Fruit fly (Drosophila melanogaster) whole organism, embryonic: ENCODE results near the gene CheB38c.
A peak's percentile ranks its signal among the peaks of the same experiment; 100 is the strongest.

Source experiments
- CG12071 ChIP-seq: fragments of 200-800 bp; sonication (Bioruptor generic); optimal IDR thresholded peaks from 3 replicates; lab custom pipeline; 2018; ENCODE audit warnings: missing biosample characterization, mild to moderate bottlenecking, missing genetic modification characterization
- CG13424 ChIP-seq: fragments of 200-800 bp; sonication (Bioruptor generic); optimal IDR thresholded peaks from 2 replicates; lab custom pipeline; 2019; ENCODE audit warnings: missing biosample characterization, mild to moderate bottlenecking, missing genetic modification characterization, moderate library complexity
- CG14050 ChIP-seq: fragments of 200-800 bp; sonication (Bioruptor generic); IDR thresholded peaks from 3 replicates; pipeline ENCODE4 v1.3.6; 2022; ENCODE audit warnings: missing biosample characterization, missing genetic modification characterization
- CG1602 ChIP-seq: fragments of 200-800 bp; sonication (Bioruptor generic); optimal IDR thresholded peaks from 3 replicates; lab custom pipeline; 2016; ENCODE audit warnings: missing biosample characterization, missing genetic modification characterization
- CG17612 ChIP-seq: fragments of 200-800 bp; sonication (Bioruptor generic); IDR thresholded peaks from 2 replicates; pipeline ENCODE4 v1.3.6; 2022; ENCODE audit warnings: missing biosample characterization, missing genetic modification characterization
- CG17829 ChIP-seq: fragments of 200-800 bp; optimal IDR thresholded peaks from 2 replicates; lab custom pipeline; 2019; ENCODE audit warnings: missing biosample characterization, mild to moderate bottlenecking, missing genetic modification characterization, moderate library complexity
- CG2712 ChIP-seq: fragments of 200-800 bp; optimal IDR thresholded peaks from 3 replicates; lab custom pipeline; 2019; ENCODE audit warnings: missing biosample characterization, mild to moderate bottlenecking, missing genetic modification characterization, moderate library complexity
- CG32772 ChIP-seq: fragments of 200-800 bp; sonication (Bioruptor generic); IDR thresholded peaks from 2 replicates; pipeline ENCODE4 v1.3.6; 2022; ENCODE audit warnings: missing biosample characterization, missing genetic modification characterization
- CG33557 ChIP-seq: fragments of 200-800 bp; sonication (Bioruptor generic); optimal IDR thresholded peaks from 2 replicates; lab custom pipeline; 2019; ENCODE audit warnings: missing biosample characterization, mild to moderate bottlenecking, missing genetic modification characterization, moderate library complexity
- CG34224 ChIP-seq: fragments of 200-800 bp; sonication (Bioruptor generic); IDR thresholded peaks from 3 replicates; pipeline ENCODE4 v1.3.6; 2022; ENCODE audit warnings: missing biosample characterization, missing genetic modification characterization; ENCODE audit not compliant: partially characterized antibody
- CG34376 ChIP-seq: fragments of 200-800 bp; sonication (Bioruptor generic); optimal IDR thresholded peaks from 2 replicates; lab custom pipeline; 2018; ENCODE audit warnings: missing biosample characterization, mild to moderate bottlenecking, missing genetic modification characterization
- CG4328 ChIP-seq: fragments of 200-800 bp; sonication (Bioruptor generic); optimal IDR thresholded peaks from 3 replicates; lab custom pipeline; 2017; ENCODE audit warnings: missing biosample characterization, missing genetic modification reagents, missing genetic modification characterization
- CG43689 ChIP-seq: fragments of 200-800 bp; sonication (Bioruptor generic); IDR thresholded peaks from 2 replicates; pipeline ENCODE4 v1.3.6; 2022; ENCODE audit warnings: missing biosample characterization, missing genetic modification characterization
- CG4707 ChIP-seq: fragments of 200-800 bp; sonication (Bioruptor generic); optimal IDR thresholded peaks from 2 replicates; lab custom pipeline; 2018; ENCODE audit warnings: missing biosample characterization, mild to moderate bottlenecking, missing genetic modification characterization, moderate library complexity
- CG5180 ChIP-seq: fragments of 200-800 bp; sonication (Bioruptor generic); optimal IDR thresholded peaks from 3 replicates; lab custom pipeline; 2017; ENCODE audit warnings: missing biosample characterization, missing genetic modification characterization, mild to moderate bottlenecking, moderate library complexity, missing genetic modification reagents
- CG8290 ChIP-seq, 3 experiments: fragments of 200-800 bp; sonication (Bioruptor generic); optimal IDR thresholded peaks; 2 replicates each; lab custom pipeline; 2016 to 2019; ENCODE audit warnings: missing biosample characterization in 3 of 3, missing genetic modification characterization in 3 of 3, mild to moderate bottlenecking in 2 of 3, moderate library complexity in 1 of 3
- CG8924 ChIP-seq: fragments of 200-800 bp; optimal IDR thresholded peaks from 3 replicates; lab custom pipeline; 2019; ENCODE audit warnings: missing biosample characterization, mild to moderate bottlenecking, missing genetic modification characterization, moderate library complexity
- CG9215 ChIP-seq: fragments of 200-800 bp; sonication (Bioruptor generic); IDR thresholded peaks from 2 replicates; pipeline ENCODE4 v1.3.6; 2022; ENCODE audit warnings: missing biosample characterization, missing genetic modification characterization
- CrebB ChIP-seq: fragments of 200-800 bp; sonication (Bioruptor generic); optimal IDR thresholded peaks from 3 replicates; lab custom pipeline; 2018; ENCODE audit warnings: missing biosample characterization, mild to moderate bottlenecking, missing genetic modification characterization
- Deaf1 ChIP-seq: fragments of 200-800 bp; optimal IDR thresholded peaks from 3 replicates; lab custom pipeline; 2019; ENCODE audit warnings: missing biosample characterization, mild to moderate bottlenecking, missing genetic modification characterization, moderate library complexity
- Drgx ChIP-seq: fragments of 200-800 bp; sonication (Bioruptor generic); IDR thresholded peaks from 2 replicates; pipeline ENCODE4 v1.3.6; 2022; ENCODE audit warnings: missing biosample characterization, missing genetic modification characterization
- Gsc ChIP-seq: fragments of 200-800 bp; sonication (Bioruptor generic); IDR thresholded peaks from 2 replicates; pipeline ENCODE4 v1.3.6; 2022; ENCODE audit warnings: missing biosample characterization, missing genetic modification characterization
- Hand ChIP-seq: fragments of 200-800 bp; sonication (Bioruptor generic); optimal IDR thresholded peaks from 2 replicates; lab custom pipeline; 2017; ENCODE audit warnings: mild to moderate bottlenecking, missing biosample characterization, missing genetic modification reagents, missing genetic modification characterization
- Hmr ChIP-seq: fragments of 200-800 bp; sonication (Bioruptor generic); optimal IDR thresholded peaks from 3 replicates; lab custom pipeline; 2017; ENCODE audit warnings: mild to moderate bottlenecking, missing biosample characterization, missing genetic modification reagents, missing genetic modification characterization
- MTF-1 ChIP-seq: fragments of 200-800 bp; sonication (Bioruptor generic); optimal IDR thresholded peaks from 2 replicates; lab custom pipeline; 2018; ENCODE audit warnings: missing biosample characterization, mild to moderate bottlenecking, missing genetic modification characterization, borderline replicate concordance
- Med ChIP-seq: fragments of 200-800 bp; sonication (Bioruptor generic); peaks from one replicate; lab custom pipeline; 2016; ENCODE audit warnings: missing biosample characterization, missing genetic modification characterization, mild to moderate bottlenecking, inconsistent platforms, moderate library complexity
- Myb ChIP-seq: fragments of 200-800 bp; sonication (Bioruptor generic); optimal IDR thresholded peaks from 2 replicates; lab custom pipeline; 2016; ENCODE audit warnings: missing biosample characterization, missing genetic modification characterization
- NFAT ChIP-seq: fragments of 200-800 bp; sonication (Bioruptor generic); IDR thresholded peaks from 2 replicates; pipeline ENCODE4 v1.3.6; 2022; ENCODE audit warnings: missing biosample characterization, missing genetic modification characterization
- Neu2 ChIP-seq: fragments of 200-800 bp; sonication (Bioruptor generic); optimal IDR thresholded peaks from 3 replicates; lab custom pipeline; 2016; ENCODE audit warnings: missing biosample characterization, missing genetic modification characterization, borderline replicate concordance
- Nf-YC ChIP-seq: fragments of 200-800 bp; optimal IDR thresholded peaks from 3 replicates; lab custom pipeline; 2019; ENCODE audit warnings: missing biosample characterization, mild to moderate bottlenecking, missing genetic modification characterization, moderate library complexity
- Oli ChIP-seq: fragments of 200-800 bp; sonication (Bioruptor generic); optimal IDR thresholded peaks from 2 replicates; lab custom pipeline; 2018; ENCODE audit warnings: missing biosample characterization, mild to moderate bottlenecking, missing genetic modification characterization, moderate library complexity
- Sox100B ChIP-seq: fragments of 200-800 bp; sonication (Bioruptor generic); optimal IDR thresholded peaks from 3 replicates; lab custom pipeline; 2018; ENCODE audit warnings: missing biosample characterization, mild to moderate bottlenecking, missing genetic modification characterization
- caup ChIP-seq: fragments of 200-800 bp; sonication (Bioruptor generic); optimal IDR thresholded peaks from 3 replicates; lab custom pipeline; 2017; ENCODE audit warnings: missing biosample characterization, mild to moderate bottlenecking, missing genetic modification characterization, moderate library complexity; ENCODE audit not compliant: severe bottlenecking
- crol ChIP-seq: fragments of 200-800 bp; sonication (Bioruptor generic); IDR thresholded peaks from 2 replicates; pipeline ENCODE4 v1.3.6; 2022; ENCODE audit warnings: missing biosample characterization, missing genetic modification characterization
- ewg ChIP-seq: fragments of 200-800 bp; sonication (Bioruptor generic); optimal IDR thresholded peaks from 3 replicates; lab custom pipeline; 2017; ENCODE audit warnings: mild to moderate bottlenecking, missing biosample characterization, missing genetic modification reagents, missing genetic modification characterization
- fd102C ChIP-seq: fragments of 200-800 bp; sonication (Bioruptor generic); optimal IDR thresholded peaks from 2 replicates; lab custom pipeline; 2018; ENCODE audit warnings: missing biosample characterization, mild to moderate bottlenecking, missing genetic modification characterization, moderate library complexity
- fd3F ChIP-seq: fragments of 200-800 bp; sonication (Bioruptor generic); optimal IDR thresholded peaks from 2 replicates; lab custom pipeline; 2018; ENCODE audit warnings: missing biosample characterization, mild to moderate bottlenecking, missing genetic modification characterization, moderate library complexity
- knrl ChIP-seq: fragments of 200-800 bp; sonication (Bioruptor generic); IDR thresholded peaks from 3 replicates; pipeline ENCODE4 v1.3.6; 2022; ENCODE audit warnings: missing biosample characterization, missing genetic modification characterization; ENCODE audit not compliant: partially characterized antibody
- mld ChIP-seq: fragments of 200-800 bp; sonication (Bioruptor generic); IDR thresholded peaks from 3 replicates; pipeline ENCODE4 v1.3.6; 2022; ENCODE audit warnings: missing biosample characterization, missing genetic modification characterization; ENCODE audit not compliant: partially characterized antibody
- nmo ChIP-seq: fragments of 200-800 bp; sonication (Bioruptor generic); optimal IDR thresholded peaks from 2 replicates; lab custom pipeline; 2018; ENCODE audit warnings: missing biosample characterization, mild to moderate bottlenecking, missing genetic modification characterization, moderate library complexity
- pb ChIP-seq: fragments of 200-800 bp; sonication (Bioruptor generic); optimal IDR thresholded peaks from 3 replicates; lab custom pipeline; 2016; ENCODE audit warnings: missing biosample characterization, missing genetic modification characterization
- peb ChIP-seq: fragments of 200-800 bp; sonication (Bioruptor generic); IDR thresholded peaks from 2 replicates; pipeline ENCODE4 v1.3.6; 2022; ENCODE audit warnings: missing biosample characterization, missing genetic modification characterization
- pfk ChIP-seq: fragments of 200-800 bp; sonication (Bioruptor generic); optimal IDR thresholded peaks from 2 replicates; lab custom pipeline; 2018; ENCODE audit warnings: missing biosample characterization, mild to moderate bottlenecking, missing genetic modification characterization, moderate library complexity
- sob ChIP-seq: fragments of 200-800 bp; sonication (Bioruptor generic); IDR thresholded peaks from 2 replicates; pipeline ENCODE4 v1.3.6; 2022; ENCODE audit warnings: missing biosample characterization, missing genetic modification characterization
- tll ChIP-seq, 2 experiments: fragments of 200-800 bp in 1 of 2; fragments of >200 bp in 1 of 2; sonication (Bioruptor generic) in 1 of 2; optimal IDR thresholded peaks; 2 replicates each; lab custom pipeline; 2017 to 2019; ENCODE audit warnings: missing biosample characterization in 2 of 2, missing genetic modification characterization in 2 of 2, mild to moderate bottlenecking in 1 of 2, moderate library complexity in 1 of 2
- twi ChIP-seq: fragments of 200-800 bp; optimal IDR thresholded peaks from 2 replicates; lab custom pipeline; 2019; ENCODE audit warnings: missing biosample characterization, mild to moderate bottlenecking, missing genetic modification characterization, moderate library complexity
- vnd ChIP-seq: fragments of 200-800 bp; sonication (Bioruptor generic); IDR thresholded peaks from 3 replicates; pipeline ENCODE4 v1.3.6; 2022; ENCODE audit warnings: missing biosample characterization, missing genetic modification characterization; ENCODE audit not compliant: partially characterized antibody
- zen2 ChIP-seq: fragments of 200-800 bp; sonication (Bioruptor generic); IDR thresholded peaks from 3 replicates; pipeline ENCODE4 v1.3.6; 2022; ENCODE audit warnings: missing biosample characterization, missing genetic modification characterization; ENCODE audit not compliant: partially characterized antibody

The CheB38c gene

DNA sequence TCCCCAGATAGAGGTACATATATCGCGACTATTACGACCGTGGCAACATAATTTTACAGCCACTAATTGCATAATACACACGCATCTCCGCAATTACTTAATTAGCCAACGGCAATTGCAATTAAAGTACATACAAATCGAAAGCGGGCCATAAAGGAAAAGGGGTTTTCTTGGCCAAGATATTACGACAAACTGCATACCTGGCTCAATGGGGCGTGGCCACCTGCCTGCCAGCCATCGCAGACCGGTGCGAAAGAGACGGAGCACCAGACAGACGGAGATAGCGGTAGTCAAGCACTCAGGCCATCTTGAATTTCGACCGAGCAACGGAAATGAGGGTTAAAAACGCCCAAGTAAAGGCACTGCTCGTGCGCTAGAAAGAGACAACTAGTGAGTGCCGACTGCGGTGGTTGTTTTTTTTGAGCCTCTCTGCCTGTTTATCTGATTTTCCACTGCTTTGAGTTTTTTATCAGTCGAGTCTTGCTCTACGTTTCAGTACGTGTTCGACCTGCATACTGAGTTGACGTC is 50.4 kb downstream of the CheB38c start, which contains the start of gene cad (continued):
- peak; percentile 80 for TF ChIP-seq CG32772 (GFP tag; lab: Robert Waterston, UW)
- peak; percentile 6 for TF ChIP-seq ewg (GFP tag; lab: Kevin White, UChicago)
- TF ChIP-seq CG1602 (GFP tag; lab: Kevin White, UChicago): no peak
- peak; percentile 5 for TF ChIP-seq CG33557 (GFP tag; lab: Kevin White, UChicago)
- no peak for TF ChIP-seq zen2
- TF ChIP-seq CG13424 (tag; lab: Kevin White, UChicago): peak; percentile 11
- peak; percentile 43 for TF ChIP-seq CrebB (tag; lab: Kevin White, UChicago)
- no peak for TF ChIP-seq Oli (tag; lab: Kevin White, UChicago)
- TF ChIP-seq MTF-1: peak; percentile 44
- no peak for TF ChIP-seq CG4328 (GFP tag; lab: Kevin White, UChicago)
- TF ChIP-seq CG8290 (GFP tag; optimal IDR thresholded peaks at IDR 0.05; lab: Kevin White, UChicago): no peak
- TF ChIP-seq CG8290 (tag; optimal IDR thresholded peaks at IDR 0.05; lab: Kevin White, UChicago): peak in 1 of 2 experiments; percentile 36
- TF ChIP-seq Nf-YC (tag; lab: Kevin White, UChicago): peak; percentile 98
- TF ChIP-seq mld (GFP tag; lab: Robert Waterston, UW): no peak
- peak; percentile 48 for TF ChIP-seq Hmr
- TF ChIP-seq crol (GFP tag; lab: Robert Waterston, UW): 0 out of 2 replicates have a peak, but pooled peaks have one; percentile 39
- TF ChIP-seq tll (GFP tag; optimal IDR thresholded peaks at IDR 0.05; lab: Kevin White, UChicago): peak; percentile 42 to 80
- 0 out of 3 replicates have a peak, but pooled peaks have one; percentile 25 for TF ChIP-seq vnd (GFP tag; lab: Robert Waterston, UW)
- TF ChIP-seq twi (tag; lab: Kevin White, UChicago): peak; percentile 25
- peak; percentile 56 for TF ChIP-seq Deaf1 (tag; lab: Kevin White, UChicago)
- TF ChIP-seq fd102C (GFP tag; lab: Kevin White, UChicago): no peak
- no peak for TF ChIP-seq fd3F (GFP tag; lab: Kevin White, UChicago)
- TF ChIP-seq Med (GFP tag; lab: Kevin White, UChicago): peak; percentile 94
- TF ChIP-seq nmo (GFP tag; lab: Kevin White, UChicago): peak; percentile 55
- TF ChIP-seq CG5180 (GFP tag; lab: Kevin White, UChicago): peak; percentile 35
- TF ChIP-seq CG34224: no peak
- TF ChIP-seq CG17612: no peak
- TF ChIP-seq pb (GFP tag; lab: Kevin White, UChicago): no peak
- peak; percentile 64 for TF ChIP-seq CG12071
- no peak for TF ChIP-seq CG8924
- TF ChIP-seq CG17829: peak; percentile 47
- TF ChIP-seq sob (GFP tag; lab: Robert Waterston, UW): peak; percentile 57; the same call in 1 of the 2 replicates
- no peak for TF ChIP-seq CG9215 (GFP tag; lab: Robert Waterston, UW)
- TF ChIP-seq knrl (GFP tag; lab: Robert Waterston, UW): peak; percentile 22; the same call in 1 of the 3 replicates
- TF ChIP-seq Hand (GFP tag; lab: Kevin White, UChicago): no peak
- no peak for TF ChIP-seq CG43689 (GFP tag; lab: Robert Waterston, UW)
- no peak for TF ChIP-seq Gsc (GFP tag; lab: Robert Waterston, UW)
- no peak for TF ChIP-seq peb (GFP tag; lab: Robert Waterston, UW)
- peak; percentile 40 for TF ChIP-seq caup (GFP tag; lab: Kevin White, UChicago)
- no peak for TF ChIP-seq CG4707 (GFP tag; lab: Kevin White, UChicago)
- peak; percentile 18 for TF ChIP-seq pfk
- peak; percentile 51; the same call in 2 of the 3 replicates for TF ChIP-seq CG14050
- no peak for TF ChIP-seq NFAT (GFP tag; lab: Robert Waterston, UW)
- peak; percentile 37 for TF ChIP-seq CG34376 (GFP tag; lab: Kevin White, UChicago)
- peak; percentile 56; the same call in 1 of the 2 replicates for TF ChIP-seq Drgx (GFP tag; lab: Robert Waterston, UW)
- no peak for TF ChIP-seq Sox100B (GFP tag; lab: Kevin White, UChicago)
- TF ChIP-seq Myb: no peak
- TF ChIP-seq CG2712 (tag; lab: Kevin White, UChicago): no peak
- TF ChIP-seq Neu2 (GFP tag; lab: Kevin White, UChicago): no peak
